Worm (Caenorhabditis elegans): Measurements from ENCODE around the gene Y67H2A.10.

DNA sequence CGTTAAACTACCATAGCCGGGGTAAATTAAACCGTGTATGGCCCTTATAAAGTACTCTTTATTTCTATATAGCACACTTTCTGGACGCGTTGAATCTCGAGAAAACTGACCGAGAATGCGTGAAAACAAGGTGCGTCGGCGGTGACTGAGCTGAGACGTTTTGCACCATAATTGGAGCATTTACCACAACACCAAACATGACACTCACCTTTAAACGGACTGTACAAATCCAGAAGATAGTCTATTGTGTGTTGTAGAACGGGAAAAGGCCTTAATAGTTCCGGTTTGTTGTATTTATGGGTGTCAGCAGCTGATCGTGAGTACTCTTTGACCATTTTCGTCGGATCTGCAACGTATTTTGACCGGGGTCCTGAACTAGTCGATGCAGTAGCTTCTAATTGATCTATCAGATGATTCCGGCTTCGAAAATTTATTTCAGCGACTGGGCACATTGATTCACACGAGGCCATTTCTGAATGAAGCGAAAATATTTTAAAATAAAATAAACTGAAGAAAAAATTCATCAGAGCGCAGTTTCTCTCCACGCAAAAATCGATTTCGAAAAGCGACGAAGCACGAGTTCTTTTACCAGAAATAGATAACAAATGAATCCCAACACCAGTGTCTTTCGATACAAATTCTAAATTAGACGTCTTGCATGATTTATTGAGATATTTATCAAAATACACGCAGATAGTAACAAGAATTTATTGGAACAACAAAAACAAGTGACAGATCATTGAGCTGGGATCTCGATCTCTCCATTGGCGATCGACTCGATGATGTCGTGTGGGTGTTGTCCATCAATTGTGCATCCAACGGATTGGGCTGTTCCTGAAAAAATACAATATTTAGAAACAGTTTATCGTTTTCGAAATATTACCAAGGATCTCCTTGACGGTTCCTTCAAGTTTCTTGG, 50.1 kb downstream of the Y67H2A.10 start, which contains the start of gene tag-115:
- TF ChIP-seq R02D3.7 (tag; optimal IDR thresholded peaks at IDR 0.05): no peak
- TF ChIP-seq unc-39 (tag; optimal IDR thresholded peaks at IDR 0.05): no peak
- TF ChIP-seq ces-1 (GFP tag; optimal IDR thresholded peaks at IDR 0.05): no peak
- no peak for TF ChIP-seq zag-1 (tag; optimal IDR thresholded peaks at IDR 0.05)

Measured in whole organism, L4 larva.